Worm (Caenorhabditis elegans): Measurements from ENCODE around the gene F49E8.7.

ce11 chrIV:7543662-7544061, 12.5 kb downstream of the F49E8.7 start:
- TF ChIP-seq nhr-237 (tag; optimal IDR thresholded peaks at IDR 0.05): no peak
- no peak for TF ChIP-seq elt-3 (tag; optimal IDR thresholded peaks at IDR 0.05)
- no peak for TF ChIP-seq lin-39 (tag; optimal IDR thresholded peaks at IDR 0.05)
- no peak for TF ChIP-seq nhr-21 (tag; optimal IDR thresholded peaks at IDR 0.05)
- TF ChIP-seq elt-1 (tag; optimal IDR thresholded peaks at IDR 0.05): no peak
- no peak for TF ChIP-seq skn-1 (tag; optimal IDR thresholded peaks at IDR 0.05)
- TF ChIP-seq snpc-4 (tag; optimal IDR thresholded peaks at IDR 0.05): no peak
- TF ChIP-seq ZK546.5 (tag; optimal IDR thresholded peaks at IDR 0.05): no peak
- no peak for TF ChIP-seq sem-4 (tag; optimal IDR thresholded peaks at IDR 0.05)
- TF ChIP-seq mdl-1 (tag; optimal IDR thresholded peaks at IDR 0.05): no peak
- TF ChIP-seq unc-62 (GFP tag; optimal IDR thresholded peaks at IDR 0.05): no peak
- TF ChIP-seq zag-1 (tag; optimal IDR thresholded peaks at IDR 0.05): no peak
- no peak for TF ChIP-seq unc-55 (GFP tag; optimal IDR thresholded peaks at IDR 0.05)
